Fruit fly (Drosophila melanogaster) whole organism, wandering third instar larva: ENCODE results near the gene fz3.

Experiments used
- Abd-B ChIP-seq: fragments of >200 bp; optimal IDR thresholded peaks from 2 replicates; lab custom pipeline; 2017; ENCODE audit warnings: missing biosample characterization, missing genetic modification characterization
- CG32264 ChIP-seq: fragments of 200-800 bp; sonication (Bioruptor generic); optimal IDR thresholded peaks from 2 replicates; lab custom pipeline; 2016; ENCODE audit warnings: missing biosample characterization, missing genetic modification characterization
- CG9705 ChIP-seq: fragments of 200-800 bp; sonication (Bioruptor generic); optimal IDR thresholded peaks from 2 replicates; lab custom pipeline; 2018; ENCODE audit warnings: missing biosample characterization, mild to moderate bottlenecking, missing genetic modification characterization
- CrebA ChIP-seq: fragments of 200-800 bp; sonication (Bioruptor generic); optimal IDR thresholded peaks from 2 replicates; lab custom pipeline; 2016; ENCODE audit warnings: missing biosample characterization, mild to moderate bottlenecking, missing genetic modification characterization, borderline replicate concordance
- Dfd ChIP-seq: fragments of >200 bp; optimal IDR thresholded peaks from 2 replicates; lab custom pipeline; 2017; ENCODE audit warnings: missing biosample characterization, missing genetic modification characterization
- Dif ChIP-seq: fragments of 200-275, 200-300 bp; sonication (Bioruptor generic); optimal IDR thresholded peaks from 2 replicates; lab custom pipeline; 2018; ENCODE audit warnings: missing biosample characterization, missing genetic modification characterization; ENCODE audit not compliant: partially characterized antibody
- GATAd ChIP-seq: sonication (Bioruptor generic); optimal IDR thresholded peaks from 2 replicates; lab custom pipeline; 2016; ENCODE audit warnings: missing biosample characterization, missing genetic modification characterization
- HLH106 ChIP-seq: fragments of 200-800 bp; optimal IDR thresholded peaks from 3 replicates; lab custom pipeline; 2019; ENCODE audit warnings: missing biosample characterization, mild to moderate bottlenecking, missing genetic modification characterization, moderate library complexity
- Hnf4 ChIP-seq: fragments of 200-800 bp; sonication (Bioruptor generic); optimal IDR thresholded peaks from 2 replicates; lab custom pipeline; 2016; ENCODE audit warnings: missing biosample characterization, mild to moderate bottlenecking, missing genetic modification characterization
- Hr78 ChIP-seq: fragments of >200 bp; optimal IDR thresholded peaks from 2 replicates; lab custom pipeline; 2017; ENCODE audit warnings: missing biosample characterization, missing genetic modification characterization
- Hr83 ChIP-seq: fragments of 200-300 bp; sonication (Bioruptor generic); optimal IDR thresholded peaks from 2 replicates; lab custom pipeline; 2016; ENCODE audit warnings: missing biosample characterization, mild to moderate bottlenecking, missing genetic modification characterization, moderate library complexity; ENCODE audit not compliant: poor library complexity, severe bottlenecking
- Jra ChIP-seq: sonication (Bioruptor generic); optimal IDR thresholded peaks from 2 replicates; lab custom pipeline; 2016; ENCODE audit warnings: missing biosample characterization, missing genetic modification characterization
- Mio ChIP-seq: sonication (Bioruptor generic); optimal IDR thresholded peaks from 2 replicates; lab custom pipeline; 2016; ENCODE audit warnings: missing biosample characterization, missing genetic modification characterization
- Myc ChIP-seq: fragments of >200 bp; optimal IDR thresholded peaks from 2 replicates; lab custom pipeline; 2017
- N ChIP-seq: fragments of >200 bp; optimal IDR thresholded peaks from 2 replicates; lab custom pipeline; 2018; ENCODE audit warnings: missing biosample characterization, missing external identifiers, missing genetic modification characterization
- OdsH ChIP-seq: fragments of 200-800 bp; sonication (Bioruptor generic); optimal IDR thresholded peaks from 2 replicates; lab custom pipeline; 2016; ENCODE audit warnings: missing biosample characterization, mild to moderate bottlenecking, missing genetic modification characterization
- Rel ChIP-seq, 2 experiments: fragments of 200-800 bp; sonication (Bioruptor generic) in 1 of 2; optimal IDR thresholded peaks; 2 replicates in 1 of 2; 3 replicates in 1 of 2; lab custom pipeline; 2016 to 2019; ENCODE audit warnings: mild to moderate bottlenecking in 2 of 2, missing biosample characterization in 2 of 2, missing genetic modification characterization in 2 of 2, moderate library complexity in 1 of 2
- Sp1 ChIP-seq: fragments of 200-800 bp; sonication (Bioruptor generic); optimal IDR thresholded peaks from 3 replicates; lab custom pipeline; 2019; ENCODE audit warnings: missing biosample characterization, mild to moderate bottlenecking, missing genetic modification characterization, moderate library complexity
- Vsx2 ChIP-seq: fragments of 200-300, 225-300 bp; sonication (Bioruptor generic); optimal IDR thresholded peaks from 2 replicates; lab custom pipeline; 2018; ENCODE audit warnings: missing biosample characterization, missing genetic modification characterization; ENCODE audit not compliant: partially characterized antibody
- br ChIP-seq: fragments of 200-800 bp; sonication (Bioruptor generic); optimal IDR thresholded peaks from 2 replicates; lab custom pipeline; 2016; ENCODE audit warnings: missing biosample characterization, missing genetic modification characterization
- brk ChIP-seq: fragments of 200-800 bp; sonication (Bioruptor generic); optimal IDR thresholded peaks from 2 replicates; lab custom pipeline; 2016; ENCODE audit warnings: missing biosample characterization, mild to moderate bottlenecking, missing genetic modification characterization
- dl ChIP-seq, 2 experiments: fragments of 175-275, 200-275 bp in 1 of 2; fragments of 200-275 bp in 1 of 2; sonication (Bioruptor generic); optimal IDR thresholded peaks; lab custom pipeline; 2018; ENCODE audit warnings: mild to moderate bottlenecking in 2 of 2, missing biosample characterization in 2 of 2, missing genetic modification characterization in 2 of 2, moderate library complexity in 2 of 2; ENCODE audit not compliant: partially characterized antibody in 2 of 2, insufficient read depth in 1 of 2
- dmrt93B ChIP-seq: fragments of 200-800 bp; sonication (Bioruptor generic); optimal IDR thresholded peaks from 2 replicates; lab custom pipeline; 2018; ENCODE audit warnings: missing biosample characterization, mild to moderate bottlenecking, missing genetic modification characterization
- dsf ChIP-seq: sonication (Bioruptor generic); optimal IDR thresholded peaks from 2 replicates; lab custom pipeline; 2016; ENCODE audit warnings: missing biosample characterization, missing genetic modification characterization, borderline replicate concordance
- ey ChIP-seq: fragments of 200-800 bp; sonication (Bioruptor generic); optimal IDR thresholded peaks from 2 replicates; lab custom pipeline; 2016; ENCODE audit warnings: missing biosample characterization, missing genetic modification characterization
- foxo ChIP-seq, 2 experiments: fragments of 200-800 bp; sonication (Bioruptor generic); optimal IDR thresholded peaks; 2 replicates in 1 of 2; 3 replicates in 1 of 2; lab custom pipeline; 2016 to 2017; ENCODE audit warnings: missing biosample characterization in 2 of 2, missing genetic modification characterization in 2 of 2
- fru ChIP-seq: fragments of 200-800 bp; sonication (Bioruptor generic); optimal IDR thresholded peaks from 3 replicates; lab custom pipeline; 2016; ENCODE audit warnings: missing biosample characterization, mild to moderate bottlenecking, missing genetic modification characterization
- h ChIP-seq: fragments of 200-800 bp; sonication (Bioruptor generic); optimal IDR thresholded peaks from 3 replicates; lab custom pipeline; 2016; ENCODE audit warnings: missing biosample characterization, mild to moderate bottlenecking, missing genetic modification characterization
- jim ChIP-seq: fragments of 175-275, 200-325 bp; sonication (Bioruptor generic); optimal IDR thresholded peaks from 2 replicates; lab custom pipeline; 2016; ENCODE audit warnings: missing biosample characterization, mild to moderate bottlenecking, missing genetic modification characterization
- lola ChIP-seq: fragments of >200 bp; optimal IDR thresholded peaks from 2 replicates; lab custom pipeline; 2017; ENCODE audit warnings: missing biosample characterization, missing genetic modification characterization
- pan ChIP-seq: fragments of >200 bp; optimal IDR thresholded peaks from 2 replicates; lab custom pipeline; 2017
- psq ChIP-seq: fragments of 200-800 bp; sonication (Bioruptor generic); optimal IDR thresholded peaks from 3 replicates; lab custom pipeline; 2017; ENCODE audit warnings: missing biosample characterization, mild to moderate bottlenecking, missing genetic modification characterization, moderate library complexity
- rgr ChIP-seq: fragments of 200-800 bp; sonication (Bioruptor generic); optimal IDR thresholded peaks from 3 replicates; lab custom pipeline; 2016; ENCODE audit warnings: missing biosample characterization, mild to moderate bottlenecking, missing genetic modification characterization
- sage ChIP-seq: fragments of 200-800 bp; sonication (Bioruptor generic); optimal IDR thresholded peaks from 2 replicates; lab custom pipeline; 2016; ENCODE audit warnings: missing biosample characterization, mild to moderate bottlenecking, missing genetic modification characterization
- sv ChIP-seq: fragments of 200-800 bp; sonication (Bioruptor generic); optimal IDR thresholded peaks from 3 replicates; lab custom pipeline; 2016; ENCODE audit warnings: missing biosample characterization, missing genetic modification characterization
- tai ChIP-seq: sonication (Bioruptor generic); optimal IDR thresholded peaks from 2 replicates; lab custom pipeline; 2016; ENCODE audit warnings: missing biosample characterization, missing genetic modification characterization
- usp ChIP-seq: fragments of >200 bp; optimal IDR thresholded peaks from 2 replicates; lab custom pipeline; 2017; ENCODE audit warnings: missing biosample characterization, missing genetic modification characterization
- woc ChIP-seq: sonication (Bioruptor generic); optimal IDR thresholded peaks from 2 replicates; lab custom pipeline; 2016; ENCODE audit warnings: missing biosample characterization, mild to moderate bottlenecking, missing genetic modification characterization

Gene fz3

DNA sequence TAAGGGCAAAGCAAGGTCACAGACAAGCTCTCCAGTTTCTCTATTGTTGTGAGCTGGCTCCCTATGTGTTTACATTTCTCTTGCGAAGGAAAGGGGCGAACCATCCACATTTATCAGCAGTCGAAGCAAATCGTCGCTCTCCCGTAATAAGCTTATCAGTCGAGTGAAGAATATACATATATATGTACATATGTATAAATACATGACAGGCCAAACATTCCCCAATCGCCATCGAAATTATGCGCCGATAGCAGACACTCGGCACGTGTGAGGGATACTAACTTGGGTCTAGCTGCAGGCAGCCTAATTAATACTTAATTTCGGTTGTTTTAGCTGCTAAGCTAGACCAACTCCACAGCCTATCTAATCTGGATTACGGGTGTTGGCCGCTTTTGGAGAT is 12.9 kb upstream of the fz3 start:
- TF ChIP-seq ey (GFP tag; lab: Kevin White, UChicago), result no peak
- peak; percentile 22 for TF ChIP-seq h (GFP tag; lab: Kevin White, UChicago)
- no peak for TF ChIP-seq CrebA (GFP tag; lab: Kevin White, UChicago)
- TF ChIP-seq Rel (GFP tag; optimal IDR thresholded peaks at IDR 0.05; lab: Kevin White, UChicago), result peak; percentile 12
- peak; percentile 5 for TF ChIP-seq Rel (tag; optimal IDR thresholded peaks at IDR 0.05; lab: Kevin White, UChicago)

DNA sequence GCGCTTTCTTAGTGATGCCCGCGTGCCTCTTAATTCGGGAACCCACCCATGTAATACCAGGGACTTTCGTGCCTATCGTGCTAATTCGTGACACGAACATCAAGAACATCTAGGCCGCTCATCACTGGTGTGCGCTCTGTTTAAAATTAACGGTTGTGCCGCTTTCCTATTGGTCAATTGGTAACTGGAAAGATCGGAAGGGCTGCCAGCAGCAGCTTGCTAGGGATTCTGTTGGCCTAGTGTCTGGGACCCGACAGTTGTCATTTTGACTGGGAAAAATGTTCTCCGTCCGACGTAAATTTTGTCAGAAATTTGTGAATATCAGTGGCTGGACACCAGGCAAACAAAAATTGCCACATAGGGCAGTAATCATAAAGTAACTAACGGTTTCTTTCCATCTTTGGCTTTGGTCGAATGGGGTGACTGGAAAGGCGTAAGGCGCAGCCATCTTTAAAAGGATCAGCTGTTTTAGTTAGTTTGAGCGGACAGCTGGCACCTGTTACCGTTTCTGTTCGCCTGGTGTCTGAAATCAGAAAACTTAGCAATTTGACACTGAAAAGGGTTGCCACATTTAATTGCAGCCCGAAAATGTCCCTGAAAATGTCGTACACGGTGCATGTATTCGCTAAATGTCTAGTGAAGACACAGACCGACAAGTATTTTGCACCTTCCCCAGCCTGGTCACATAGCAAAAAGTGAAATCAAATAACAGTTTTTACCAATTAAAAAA is 10.7 kb upstream of the fz3 start, which contains the start of gene CG5273:
TSS of gene CG5273 (plus strand) at position 703 of the 730 bp plus-strand sequence.
- no peak for TF ChIP-seq tai
- no peak for TF ChIP-seq usp (GFP tag; lab: Kevin White, UChicago)
- TF ChIP-seq OdsH (GFP tag; lab: Kevin White, UChicago), result no peak
- TF ChIP-seq dl (GFP tag; optimal IDR thresholded peaks at IDR 0.05; lab: Kevin White, UChicago; ENCODE audit: insufficient read depth in 1 of 2, partially characterized antibody in 2 of 2), result peak in 1 of 2 experiments; percentile 21
- TF ChIP-seq woc (GFP tag; lab: Kevin White, UChicago), result peak; percentile 94
- TF ChIP-seq CG32264, result no peak
- no peak for TF ChIP-seq Jra (GFP tag; lab: Kevin White, UChicago)
- no peak for TF ChIP-seq N (GFP tag; lab: Kevin White, UChicago)
- no peak for TF ChIP-seq dmrt93B (GFP tag; lab: Kevin White, UChicago)
- no peak for TF ChIP-seq jim (GFP tag; lab: Kevin White, UChicago)
- TF ChIP-seq pan (lab: Kevin White, UChicago), result no peak
- TF ChIP-seq Mio (GFP tag; lab: Kevin White, UChicago), result no peak
- TF ChIP-seq psq (GFP tag; lab: Kevin White, UChicago), result no peak
- TF ChIP-seq HLH106, result peak; percentile 20
- TF ChIP-seq sv (GFP tag; lab: Kevin White, UChicago), result no peak
- peak; percentile 87 for TF ChIP-seq Hr83 (GFP tag; lab: Kevin White, UChicago)
- TF ChIP-seq fru (GFP tag; lab: Kevin White, UChicago), result peak; percentile 91
- TF ChIP-seq CrebA (GFP tag; lab: Kevin White, UChicago), result no peak
- peak; percentile 3 for TF ChIP-seq Sp1 (GFP tag; lab: Kevin White, UChicago)
- no peak for TF ChIP-seq ey (GFP tag; lab: Kevin White, UChicago)
- peak; percentile 32 for TF ChIP-seq rgr (GFP tag; lab: Kevin White, UChicago)
- TF ChIP-seq foxo (GFP tag; optimal IDR thresholded peaks at IDR 0.05; lab: Kevin White, UChicago), result no peak
- TF ChIP-seq lola (GFP tag; lab: Kevin White, UChicago), result no peak
- TF ChIP-seq CG9705, result no peak
- no peak for TF ChIP-seq Rel (GFP tag; optimal IDR thresholded peaks at IDR 0.05; lab: Kevin White, UChicago)
- peak; percentile 89 for TF ChIP-seq Rel (tag; optimal IDR thresholded peaks at IDR 0.05; lab: Kevin White, UChicago)
- no peak for TF ChIP-seq brk (GFP tag; lab: Kevin White, UChicago)
- no peak for TF ChIP-seq Abd-B
- no peak for TF ChIP-seq Dif (GFP tag; lab: Kevin White, UChicago)
- no peak for TF ChIP-seq sage (GFP tag; lab: Kevin White, UChicago)
- no peak for TF ChIP-seq Dfd
- TF ChIP-seq h (GFP tag; lab: Kevin White, UChicago), result peak; percentile 42
- TF ChIP-seq Hr78 (GFP tag; lab: Kevin White, UChicago), result no peak
- peak; percentile 37 for TF ChIP-seq Hnf4 (GFP tag; lab: Kevin White, UChicago)
- peak; percentile 41 for TF ChIP-seq br (GFP tag; lab: Kevin White, UChicago)
- TF ChIP-seq Myc, result no peak
- no peak for TF ChIP-seq dsf (GFP tag; lab: Kevin White, UChicago)
- TF ChIP-seq GATAd, result no peak
- no peak for TF ChIP-seq Vsx2 (GFP tag; lab: Kevin White, UChicago)
